Fruit fly (Drosophila melanogaster) whole organism, pupa: ENCODE measurements around the gene CG11626.

Source experiments
- CG10348 ChIP-seq: fragments of 200-800 bp; sonication (Bioruptor generic); IDR thresholded peaks from 2 replicates; pipeline ENCODE4 v1.3.6; 2022; ENCODE audit warnings: missing biosample characterization, missing genetic modification characterization
- CG12605 ChIP-seq: fragments of 200-800 bp; sonication (Bioruptor generic); IDR thresholded peaks from 2 replicates; pipeline ENCODE4 v1.3.6; 2022; ENCODE audit warnings: missing biosample characterization, missing genetic modification characterization
- CG13204 ChIP-seq: fragments of 200-800 bp; sonication (Bioruptor generic); optimal IDR thresholded peaks from 2 replicates; lab custom pipeline; 2018; ENCODE audit warnings: missing biosample characterization, mild to moderate bottlenecking, missing genetic modification characterization, moderate library complexity
- CG14655 ChIP-seq: fragments of 200-800 bp; sonication (Bioruptor generic); optimal IDR thresholded peaks from 3 replicates; lab custom pipeline; 2017; ENCODE audit warnings: mild to moderate bottlenecking, missing biosample characterization, missing genetic modification reagents, missing genetic modification characterization
- CG15710 ChIP-seq: fragments of 200-800 bp; sonication (Bioruptor generic); optimal IDR thresholded peaks from 2 replicates; lab custom pipeline; 2018; ENCODE audit warnings: missing biosample characterization, mild to moderate bottlenecking, missing genetic modification characterization, moderate library complexity
- CG17806 ChIP-seq: fragments of 200-800 bp; sonication (Bioruptor generic); optimal IDR thresholded peaks from 2 replicates; lab custom pipeline; 2018; ENCODE audit warnings: missing biosample characterization, mild to moderate bottlenecking, missing genetic modification characterization, moderate library complexity
- CG32121 ChIP-seq: fragments of 200-800 bp; sonication (Bioruptor generic); IDR thresholded peaks from 2 replicates; pipeline ENCODE4 v1.3.6; 2022; ENCODE audit warnings: missing biosample characterization, missing genetic modification characterization
- CG34367 ChIP-seq: fragments of 200-800 bp; sonication (Bioruptor generic); optimal IDR thresholded peaks from 2 replicates; lab custom pipeline; 2018; ENCODE audit warnings: missing biosample characterization, mild to moderate bottlenecking, missing genetic modification characterization
- CG4496 ChIP-seq: fragments of 200-800 bp; sonication (Bioruptor generic); IDR thresholded peaks from 3 replicates; pipeline ENCODE4 v1.3.6; 2022; ENCODE audit warnings: missing biosample characterization, missing genetic modification characterization
- CG8159 ChIP-seq: fragments of 200-800 bp; sonication (Bioruptor generic); optimal IDR thresholded peaks from 3 replicates; lab custom pipeline; 2018; ENCODE audit warnings: missing biosample characterization, mild to moderate bottlenecking, missing genetic modification characterization, moderate library complexity
- CG8301 ChIP-seq: fragments of 200-800 bp; sonication (Bioruptor generic); optimal IDR thresholded peaks from 2 replicates; lab custom pipeline; 2018; ENCODE audit warnings: missing biosample characterization, mild to moderate bottlenecking, missing genetic modification characterization
- CG9948 ChIP-seq: fragments of 200-800 bp; sonication (Bioruptor generic); optimal IDR thresholded peaks from 2 replicates; lab custom pipeline; 2018; ENCODE audit warnings: missing biosample characterization, mild to moderate bottlenecking, missing genetic modification characterization, moderate library complexity
- D1 ChIP-seq: fragments of 200-800 bp; sonication (Bioruptor generic); optimal IDR thresholded peaks from 2 replicates; lab custom pipeline; 2018; ENCODE audit warnings: missing biosample characterization, mild to moderate bottlenecking, missing genetic modification characterization, moderate library complexity
- EcR ChIP-seq: fragments of 200-800 bp; sonication (Bioruptor generic); optimal IDR thresholded peaks from 3 replicates; lab custom pipeline; 2019; ENCODE audit warnings: missing biosample characterization, missing genetic modification characterization, mild to moderate bottlenecking, moderate library complexity, missing genetic modification reagents
- Ets98B ChIP-seq: fragments of 200-800 bp; sonication (Bioruptor generic); IDR thresholded peaks from 2 replicates; pipeline ENCODE4 v1.3.6; 2022; ENCODE audit warnings: missing biosample characterization, missing genetic modification characterization
- Pif1A ChIP-seq: fragments of 200-800 bp; sonication (Bioruptor generic); optimal IDR thresholded peaks from 3 replicates; lab custom pipeline; 2016; ENCODE audit warnings: missing biosample characterization, missing genetic modification characterization
- Pif1B ChIP-seq: fragments of 200-800 bp; sonication (Bioruptor generic); optimal IDR thresholded peaks from 3 replicates; lab custom pipeline; 2016; ENCODE audit warnings: missing biosample characterization, missing genetic modification characterization
- Snoo ChIP-seq: fragments of 200-800 bp; sonication (Bioruptor generic); optimal IDR thresholded peaks from 3 replicates; lab custom pipeline; 2017; ENCODE audit warnings: missing biosample characterization, mild to moderate bottlenecking, missing genetic modification characterization, inconsistent platforms
- fd96Ca ChIP-seq: fragments of 200-800 bp; sonication (Bioruptor generic); IDR thresholded peaks from 3 replicates; pipeline ENCODE4 v1.3.6; 2022; ENCODE audit warnings: missing biosample characterization, missing genetic modification characterization
- gl ChIP-seq: fragments of 200-800 bp; sonication (Bioruptor generic); optimal IDR thresholded peaks from 2 replicates; lab custom pipeline; 2018; ENCODE audit warnings: missing biosample characterization, mild to moderate bottlenecking, missing genetic modification characterization
- rn ChIP-seq: fragments of 200-800 bp; sonication (Bioruptor generic); IDR thresholded peaks from 2 replicates; pipeline ENCODE4 v1.3.6; 2022; ENCODE audit warnings: missing biosample characterization, missing genetic modification characterization

CG11626 gene

DNA sequence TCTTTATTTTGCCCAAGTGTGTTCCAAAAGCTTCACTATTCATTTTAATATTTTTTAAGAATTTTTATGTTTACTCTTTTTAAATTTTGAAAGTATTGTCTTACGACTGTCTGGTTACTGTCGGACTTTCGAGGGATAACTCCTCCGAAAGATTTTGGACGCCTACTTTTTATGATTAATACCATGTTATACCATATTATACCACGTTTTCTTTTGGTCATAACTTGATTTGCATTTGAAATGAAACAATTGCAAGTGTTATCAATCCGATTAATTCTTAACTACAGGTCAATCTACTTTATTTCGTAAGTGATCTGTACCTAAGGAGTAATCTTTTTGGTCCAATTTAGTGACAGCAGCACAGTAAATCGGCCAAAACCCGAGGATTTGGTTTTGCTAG lies 32.8 kb upstream of the CG11626 start, which contains the start of gene CG31404:
TSS of gene CG31404 (minus strand) at position 101 of the 400 bp plus-strand sequence.
- TF ChIP-seq Ets98B (no peak), CG4496 (GFP tag; lab: Robert Waterston, UW) (no peak), CG12605 (GFP tag; lab: Robert Waterston, UW) (no peak), gl (tag; lab: Kevin White, UChicago) (no peak), CG34367 (tag; lab: Kevin White, UChicago) (no peak), Snoo (tag; lab: Kevin White, UChicago) (no peak), Pif1B (GFP tag; lab: Kevin White, UChicago) (no peak), Pif1A (GFP tag; lab: Kevin White, UChicago) (no peak), CG32121 (GFP tag; lab: Robert Waterston, UW) (no peak), rn (GFP tag; lab: Robert Waterston, UW) (no peak), CG14655 (GFP tag; lab: Kevin White, UChicago) (no peak), CG9948 (tag; lab: Kevin White, UChicago) (no peak), CG10348 (GFP tag; lab: Robert Waterston, UW) (no peak), CG8159 (tag; lab: Kevin White, UChicago) (no peak), D1 (tag; lab: Kevin White, UChicago) (no peak)

DNA sequence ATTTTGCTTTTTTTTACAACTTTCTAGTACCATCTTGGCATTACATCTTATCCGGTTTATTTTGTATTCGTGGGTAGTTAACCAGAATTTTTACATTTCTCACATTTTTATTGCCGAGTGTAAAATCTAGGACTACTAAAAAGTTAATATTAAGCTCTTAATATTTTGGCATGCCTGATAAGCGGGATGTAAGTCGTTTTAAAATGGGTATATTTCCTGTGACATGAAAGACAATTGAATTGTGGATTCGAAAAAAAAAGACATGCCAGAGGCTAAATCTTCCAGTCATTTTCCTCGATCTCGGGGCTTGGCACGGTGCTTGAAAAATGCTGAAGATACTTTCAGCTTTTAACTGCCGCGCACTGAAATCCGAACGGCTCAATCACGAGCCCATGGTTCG lies 31.5 kb upstream of the CG11626 start, which contains the start of gene CG31245:
TSS of gene CG31245 (minus strand) at position 101 of the 400 bp plus-strand sequence.
- TF ChIP-seq Ets98B (no peak), CG8159 (tag; lab: Kevin White, UChicago) (no peak), CG9948 (tag; lab: Kevin White, UChicago) (no peak), CG15710 (tag; lab: Kevin White, UChicago) (no peak), CG17806 (no peak), rn (GFP tag; lab: Robert Waterston, UW) (no peak), CG4496 (GFP tag; lab: Robert Waterston, UW) (no peak), CG8301 (tag; lab: Kevin White, UChicago) (no peak)

DNA sequence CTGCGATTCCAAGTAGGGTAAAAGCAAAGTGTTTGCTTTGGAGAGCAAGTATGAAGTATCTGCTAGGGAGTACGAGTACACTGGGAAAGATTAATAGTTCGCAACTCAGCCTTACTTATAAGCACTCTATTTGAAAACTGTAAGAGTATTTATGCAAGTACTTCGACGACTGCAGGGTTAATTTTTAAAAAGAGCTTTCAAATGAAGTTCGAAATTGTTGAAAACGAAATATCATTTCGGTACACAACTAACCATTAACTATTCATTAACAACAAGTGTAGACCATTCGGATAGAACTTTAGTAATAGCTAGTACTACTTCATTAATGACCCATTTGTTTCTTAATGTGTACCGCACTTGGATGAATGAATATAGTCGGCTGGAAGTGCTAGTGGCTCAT lies 25.4 kb upstream of the CG11626 start:
- TF ChIP-seq CG34367 (tag; lab: Kevin White, UChicago) (no peak), CG13204 (no peak), Pif1B (GFP tag; lab: Kevin White, UChicago) (no peak), D1 (tag; lab: Kevin White, UChicago) (no peak), Ets98B (no peak), gl (tag; lab: Kevin White, UChicago) (no peak), CG9948 (tag; lab: Kevin White, UChicago) (no peak), CG12605 (GFP tag; lab: Robert Waterston, UW) (no peak), CG14655 (GFP tag; lab: Kevin White, UChicago) (peak; percentile 71), CG10348 (GFP tag; lab: Robert Waterston, UW) (no peak), Pif1A (GFP tag; lab: Kevin White, UChicago) (peak; percentile 23), CG4496 (GFP tag; lab: Robert Waterston, UW) (no peak), Snoo (tag; lab: Kevin White, UChicago) (no peak), EcR (no peak), rn (GFP tag; lab: Robert Waterston, UW) (no peak), CG32121 (GFP tag; lab: Robert Waterston, UW) (no peak), fd96Ca (no peak), CG8159 (tag; lab: Kevin White, UChicago) (peak; percentile 21), CG17806 (no peak), CG8301 (tag; lab: Kevin White, UChicago) (no peak), CG15710 (tag; lab: Kevin White, UChicago) (no peak)

dm6 chr3R:19387608-19388007 lies 21.1 kb upstream of the CG11626 start, which contains the start of gene CG3734:
TSS of gene CG3734 (plus strand) at chr3R:19387861.
- no peak for TF ChIP-seq CG8301 (tag; lab: Kevin White, UChicago)
- no peak for TF ChIP-seq D1 (tag; lab: Kevin White, UChicago)
- TF ChIP-seq CG14655 (GFP tag; lab: Kevin White, UChicago), result no peak
- TF ChIP-seq CG32121 (GFP tag; lab: Robert Waterston, UW), result no peak
- TF ChIP-seq fd96Ca, result no peak
- no peak for TF ChIP-seq Ets98B
- TF ChIP-seq CG8159 (tag; lab: Kevin White, UChicago), result no peak
- no peak for TF ChIP-seq CG34367 (tag; lab: Kevin White, UChicago)
- TF ChIP-seq CG17806, result no peak
- no peak for TF ChIP-seq rn (GFP tag; lab: Robert Waterston, UW)
- TF ChIP-seq Pif1A (GFP tag; lab: Kevin White, UChicago), result no peak

DNA sequence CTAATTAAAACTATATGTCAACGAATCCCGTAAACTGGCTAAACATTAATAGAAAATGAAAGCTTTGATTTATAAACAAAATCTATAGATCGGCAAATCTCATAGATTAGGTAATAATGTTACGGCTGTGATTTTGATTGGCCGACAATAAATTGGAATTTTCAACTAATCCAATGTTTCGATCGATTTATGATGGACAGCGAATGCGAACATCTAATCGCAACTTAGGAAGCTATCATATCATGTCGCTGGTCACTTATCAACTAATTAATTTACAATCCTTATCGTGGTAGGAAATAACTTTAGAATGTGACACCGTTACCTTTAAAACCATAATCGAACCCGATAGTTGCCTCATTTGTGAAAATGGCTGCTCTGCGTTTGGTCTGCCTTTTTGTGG lies 18.8 kb upstream of the CG11626 start, which contains the start of gene CG18493:
TSS of gene CG18493 (plus strand) at position 352 of the 400 bp plus-strand sequence.
- TF ChIP-seq rn (GFP tag; lab: Robert Waterston, UW), result no peak
- TF ChIP-seq CG15710 (tag; lab: Kevin White, UChicago), result no peak
- no peak for TF ChIP-seq CG8301 (tag; lab: Kevin White, UChicago)
- TF ChIP-seq Pif1A (GFP tag; lab: Kevin White, UChicago), result no peak
- TF ChIP-seq Ets98B, result no peak
- no peak for TF ChIP-seq CG10348 (GFP tag; lab: Robert Waterston, UW)
- TF ChIP-seq CG13204, result no peak
- no peak for TF ChIP-seq CG9948 (tag; lab: Kevin White, UChicago)
- no peak for TF ChIP-seq Snoo (tag; lab: Kevin White, UChicago)
- TF ChIP-seq fd96Ca, result no peak
- TF ChIP-seq CG17806, result no peak
- no peak for TF ChIP-seq CG8159 (tag; lab: Kevin White, UChicago)
- TF ChIP-seq D1 (tag; lab: Kevin White, UChicago), result no peak
- TF ChIP-seq CG32121 (GFP tag; lab: Robert Waterston, UW), result no peak
- TF ChIP-seq CG12605 (GFP tag; lab: Robert Waterston, UW), result no peak
- no peak for TF ChIP-seq CG4496 (GFP tag; lab: Robert Waterston, UW)
- TF ChIP-seq EcR, result no peak
- TF ChIP-seq, all 21 proteins: peak for 0
